Worm (Caenorhabditis elegans): ENCODE measurements around the gene H43E16.1.

H43E16.1 gene

ce11 chrII:6713832-6714342 is 39.8 kb downstream of the H43E16.1 start, which contains the start of gene dpy-2:
TSS of gene dpy-2 (plus strand) at chrII:6714292.
- TF ChIP-seq fkh-8 (tag; optimal IDR thresholded peaks at IDR 0.05): no peak
- TF ChIP-seq elt-3 (tag; optimal IDR thresholded peaks at IDR 0.05): peak in 1 of 6 experiments; percentile 11
- peak; percentile 99 for TF ChIP-seq blmp-1 (tag; optimal IDR thresholded peaks at IDR 0.05)

- no peak for TF ChIP-seq hlh-17 (GFP tag; optimal IDR thresholded peaks at IDR 0.05; ENCODE audit: borderline replicate concordance)
- peak; percentile 86 for TF ChIP-seq blmp-1 (tag; optimal IDR thresholded peaks at IDR 0.05)
Measured at ce11 chrII:6715853-6716252, 41.8 kb downstream of the H43E16.1 start.

DNA sequence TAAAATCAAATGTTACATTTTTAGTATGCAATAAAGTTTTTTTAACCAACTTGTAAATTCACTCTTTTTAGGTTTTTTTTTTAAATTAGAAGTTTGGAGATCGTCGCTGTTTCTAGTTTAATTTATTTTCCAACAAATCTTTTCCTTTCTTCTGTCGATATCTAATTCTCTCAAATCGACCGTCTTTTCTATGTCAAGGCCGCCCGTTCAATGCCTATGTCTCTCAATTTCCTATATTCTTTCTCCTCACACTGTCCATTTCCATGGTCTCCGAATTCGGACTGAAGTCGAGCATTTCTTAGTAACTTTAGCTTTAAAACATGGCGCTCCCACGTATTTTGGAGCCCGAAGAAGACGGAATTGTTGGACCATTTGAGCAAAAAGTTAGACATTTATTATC is 42.6 kb downstream of the H43E16.1 start, which contains the start of the genes T14B4.5 and T14B4.20:
TSS of gene T14B4.5 (plus strand) at position 226 of the 400 bp plus-strand sequence.
TSS of gene T14B4.20 (plus strand) at position 264 of the 400 bp plus-strand sequence.
- TF ChIP-seq dsc-1 (tag; optimal IDR thresholded peaks at IDR 0.05) (no peak), blmp-1 (tag; optimal IDR thresholded peaks at IDR 0.05) (peak; percentile 80), hlh-17 (GFP tag; optimal IDR thresholded peaks at IDR 0.05; ENCODE audit: borderline replicate concordance) (no peak)

DNA sequence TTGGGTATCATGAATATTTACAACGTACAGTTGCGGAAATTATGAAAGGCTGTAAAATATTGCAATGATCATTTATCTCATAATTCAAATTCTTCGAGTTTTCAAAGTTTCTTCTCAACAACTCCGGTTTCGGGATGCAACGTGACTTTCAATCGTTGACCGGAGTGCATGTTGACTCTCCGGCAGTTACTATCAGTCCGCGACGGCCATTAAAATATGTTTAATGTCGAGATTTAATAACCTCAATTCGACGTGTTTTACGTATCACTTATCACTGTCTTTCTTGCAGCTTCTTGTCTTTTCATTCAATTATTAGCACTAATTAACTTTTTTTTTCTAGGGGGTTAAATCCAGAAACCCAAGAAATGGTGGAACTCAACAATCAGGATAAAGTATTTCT is 44.2 kb downstream of the H43E16.1 start, which contains the start of gene tsp-10:
TSS of gene tsp-10 (plus strand) at position 366 of the 400 bp plus-strand sequence.
- TF ChIP-seq F16B12.6 (tag; optimal IDR thresholded peaks at IDR 0.05) (no peak), nhr-20 (tag; optimal IDR thresholded peaks at IDR 0.05) (no peak), unc-62 (GFP tag; optimal IDR thresholded peaks at IDR 0.05) (no peak), efl-1 (optimal IDR thresholded peaks at IDR 0.05) (no peak), efl-1 (GFP tag; optimal IDR thresholded peaks at IDR 0.05 in 1 of 2) (no peak), snu-23 (GFP tag; optimal IDR thresholded peaks at IDR 0.05) (no peak), swsn-7 (tag; optimal IDR thresholded peaks at IDR 0.05) (no peak), elt-3 (tag; optimal IDR thresholded peaks at IDR 0.05) (no peak), lin-35 (GFP tag; optimal IDR thresholded peaks at IDR 0.05) (no peak), mep-1 (tag; optimal IDR thresholded peaks at IDR 0.05) (no peak), hlh-17 (GFP tag; optimal IDR thresholded peaks at IDR 0.05; ENCODE audit: borderline replicate concordance) (no peak), ztf-11 (tag; optimal IDR thresholded peaks at IDR 0.05) (no peak), rnt-1 (tag; optimal IDR thresholded peaks at IDR 0.05) (no peak), ztf-4 (tag; optimal IDR thresholded peaks at IDR 0.05) (no peak), isw-1 (GFP tag; IDR thresholded peaks at IDR 0.05) (no peak), pax-3 (tag; optimal IDR thresholded peaks at IDR 0.05) (no peak), ceh-8 (GFP tag; optimal IDR thresholded peaks at IDR 0.05) (no peak), nhr-47 (tag; optimal IDR thresholded peaks at IDR 0.05) (no peak)

DNA sequence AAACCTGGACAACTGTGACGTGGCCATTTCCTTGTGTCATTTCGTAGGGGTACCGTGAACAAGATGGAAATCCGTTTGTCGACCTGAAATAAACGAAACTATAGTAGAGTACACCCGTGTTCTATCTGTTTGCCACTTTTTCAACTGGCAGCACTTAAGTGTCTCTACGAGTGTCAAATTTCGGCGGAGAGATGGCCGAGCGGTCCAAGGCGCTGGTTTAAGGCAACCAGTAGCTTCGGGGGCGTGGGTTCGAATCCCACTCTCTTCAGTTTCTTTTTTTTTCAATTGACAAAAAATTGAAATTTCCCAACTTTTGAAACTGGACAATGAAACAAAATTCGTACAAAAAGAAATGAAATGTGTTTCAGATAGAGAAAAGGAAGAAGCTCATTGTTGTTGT is 47.5 kb downstream of the H43E16.1 start:
- TF ChIP-seq pax-3 (tag; optimal IDR thresholded peaks at IDR 0.05) (no peak), hlh-4 (tag; optimal IDR thresholded peaks at IDR 0.05) (no peak), ceh-82 (tag; optimal IDR thresholded peaks at IDR 0.05) (peak in 1 of 3 experiments; percentile 12), nhr-19 (GFP tag; conservative IDR thresholded peaks at IDR 0.05) (peak; percentile 64), xbp-1 (tag; optimal IDR thresholded peaks at IDR 0.05) (peak; percentile 26), grh-1 (GFP tag; IDR thresholded peaks at IDR 0.05) (0 out of 2 replicates have a peak, but pooled peaks have one; percentile 9), swsn-7 (tag; optimal IDR thresholded peaks at IDR 0.05) (peak; percentile 32), nhr-12 (tag; optimal IDR thresholded peaks at IDR 0.05) (no peak), dpl-1 (GFP tag; optimal IDR thresholded peaks at IDR 0.05) (peak in 2 of 3 experiments; percentile 1 to 14), nhr-90 (tag; optimal IDR thresholded peaks at IDR 0.05; ENCODE audit: poor library complexity) (peak; percentile 3), lsy-2 (tag; optimal IDR thresholded peaks at IDR 0.05) (peak; percentile 18 to 50), nhr-237 (tag; optimal IDR thresholded peaks at IDR 0.05) (no peak), dsc-1 (tag; optimal IDR thresholded peaks at IDR 0.05) (peak; percentile 55), mep-1 (tag; optimal IDR thresholded peaks at IDR 0.05) (peak; percentile 1), nhr-20 (tag; optimal IDR thresholded peaks at IDR 0.05) (peak; percentile 85), nhr-84 (tag; optimal IDR thresholded peaks at IDR 0.05) (no peak), Y116A8C.19 (tag; optimal IDR thresholded peaks at IDR 0.05; ENCODE audit: borderline replicate concordance) (no peak), lin-14 (GFP tag; optimal IDR thresholded peaks at IDR 0.05) (peak; percentile 46), fkh-8 (tag; optimal IDR thresholded peaks at IDR 0.05) (no peak), fkh-10 (GFP tag; optimal IDR thresholded peaks at IDR 0.05) (no peak), efl-1 (optimal IDR thresholded peaks at IDR 0.05) (peak in 1 of 2 experiments; percentile 31), efl-1 (GFP tag; optimal IDR thresholded peaks at IDR 0.05 in 1 of 2) (peak; percentile 17 to 89), elt-3 (tag; optimal IDR thresholded peaks at IDR 0.05) (peak in 2 of 6 experiments; percentile 9 to 17), rnt-1 (tag; optimal IDR thresholded peaks at IDR 0.05) (peak; percentile 48), irx-1 (tag; optimal IDR thresholded peaks at IDR 0.05) (peak; percentile 32), nhr-77 (tag; optimal IDR thresholded peaks at IDR 0.05) (peak; percentile 45), snu-23 (GFP tag; optimal IDR thresholded peaks at IDR 0.05) (peak; percentile 62), nhr-71 (tag; optimal IDR thresholded peaks at IDR 0.05) (peak; percentile 56), nhr-47 (tag; optimal IDR thresholded peaks at IDR 0.05) (peak; percentile 52), lin-35 (GFP tag; optimal IDR thresholded peaks at IDR 0.05) (peak; percentile 13 to 53), skn-1 (tag; optimal IDR thresholded peaks at IDR 0.05) (peak; percentile 7), lir-3 (tag; optimal IDR thresholded peaks at IDR 0.05; ENCODE audit: poor library complexity) (peak; percentile 25)

All from whole organism, L1 larva.